Fruit fly (Drosophila melanogaster): ENCODE data around the gene Ice2.

Ice2 gene

DNA sequence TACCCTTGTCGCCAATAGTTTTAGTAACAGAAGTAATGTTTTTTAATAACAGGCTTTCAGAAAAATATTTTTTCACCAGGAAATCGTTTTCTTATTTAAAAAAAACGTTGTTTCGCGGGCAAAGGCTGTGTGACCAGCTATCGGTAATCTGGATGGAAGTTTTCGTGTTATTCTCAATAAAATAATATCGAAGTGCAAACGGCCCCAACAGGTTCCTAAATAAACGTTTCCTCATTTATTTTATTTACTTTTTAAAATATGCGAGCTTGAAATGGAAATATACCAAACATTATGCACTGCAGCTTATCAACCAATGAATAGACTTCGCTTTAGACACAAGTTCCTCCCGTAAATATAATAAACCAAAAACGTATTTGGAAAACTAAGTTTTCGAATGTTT is at the start of gene Ice2:
Ice2 (plus strand) TSS at position 167 of the 400 bp plus-strand sequence.
- TF ChIP-seq CG8478 (optimal IDR thresholded peaks at IDR 0.05) (no peak), CTCF (optimal IDR thresholded peaks at IDR 0.05) (no peak)

DNA sequence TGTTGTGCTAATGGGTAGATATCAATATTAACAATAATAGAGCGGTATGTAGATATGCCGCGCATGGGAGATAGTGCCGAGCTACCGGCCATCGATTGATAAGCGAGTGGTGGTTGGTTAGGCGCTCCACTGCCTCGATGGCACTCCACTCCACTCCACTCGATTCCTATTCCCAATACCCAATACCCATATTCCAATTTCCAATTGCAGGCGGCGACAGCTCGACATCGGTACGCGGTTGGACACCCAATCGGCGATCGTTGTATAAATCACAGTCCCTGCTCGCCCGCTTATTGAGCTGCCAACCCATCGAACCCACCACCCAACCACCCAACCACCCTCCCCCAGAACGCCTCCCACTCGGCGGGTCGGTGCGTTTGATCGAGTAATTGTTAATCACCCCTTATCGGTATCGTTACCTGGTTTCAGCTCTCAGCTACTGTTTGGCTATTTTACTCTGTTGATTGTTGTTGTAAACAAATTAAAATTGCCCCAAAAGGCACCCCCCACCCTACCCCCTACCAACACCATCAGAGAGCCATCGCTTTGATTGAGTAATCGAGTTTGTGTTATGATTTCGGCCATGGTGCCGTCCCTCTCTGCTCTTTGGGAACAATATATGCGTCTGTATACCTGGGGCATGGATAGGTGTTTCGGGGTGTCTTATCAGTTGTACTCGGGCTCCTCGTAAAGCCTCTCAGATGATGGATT is 49.0 kb upstream of the Ice2 start, which contains the start of gene HHEX:
HHEX (minus strand) TSS at position 51 of the 711 bp plus-strand sequence.
- TF ChIP-seq CG8478 (optimal IDR thresholded peaks at IDR 0.05) (no peak), CTCF (optimal IDR thresholded peaks at IDR 0.05) (no peak)

- TF ChIP-seq CTCF (optimal IDR thresholded peaks at IDR 0.05) = no peak
- no peak for TF ChIP-seq CG8478 (optimal IDR thresholded peaks at IDR 0.05)
Measured at dm6 chr3R:21084979-21085378, 45.0 kb upstream of the Ice2 start.

dm6 chr3R:21089416-21089815 is 40.6 kb upstream of the Ice2 start:
- no peak for TF ChIP-seq CG8478 (optimal IDR thresholded peaks at IDR 0.05)
- no peak for TF ChIP-seq CTCF (optimal IDR thresholded peaks at IDR 0.05)

dm6 chr3R:21090230-21091021 is 39.6 kb upstream of the Ice2 start:
- no peak for TF ChIP-seq CG8478 (optimal IDR thresholded peaks at IDR 0.05)
- TF ChIP-seq CTCF (optimal IDR thresholded peaks at IDR 0.05) = no peak

DNA sequence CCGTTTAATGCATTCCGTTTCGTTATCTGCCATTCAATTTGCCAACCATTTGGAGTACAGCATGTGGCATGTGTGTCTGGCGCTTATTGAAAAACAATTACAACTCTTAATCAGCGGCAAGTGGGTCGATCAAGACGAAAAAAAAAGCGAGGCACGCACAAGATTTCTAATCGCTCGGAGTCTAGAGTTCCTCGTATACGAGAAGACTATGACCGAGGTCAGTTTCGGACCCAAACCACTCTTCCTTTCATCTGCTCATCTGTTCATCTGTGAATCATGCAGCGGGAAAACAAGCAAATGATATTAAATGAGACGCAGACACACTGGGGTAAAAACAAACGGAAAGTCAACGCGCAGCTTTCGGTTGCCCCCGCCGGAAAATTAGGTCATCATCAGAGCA is 38.5 kb upstream of the Ice2 start:
- TF ChIP-seq CG8478 (optimal IDR thresholded peaks at IDR 0.05) (no peak), CTCF (optimal IDR thresholded peaks at IDR 0.05) (no peak)

DNA sequence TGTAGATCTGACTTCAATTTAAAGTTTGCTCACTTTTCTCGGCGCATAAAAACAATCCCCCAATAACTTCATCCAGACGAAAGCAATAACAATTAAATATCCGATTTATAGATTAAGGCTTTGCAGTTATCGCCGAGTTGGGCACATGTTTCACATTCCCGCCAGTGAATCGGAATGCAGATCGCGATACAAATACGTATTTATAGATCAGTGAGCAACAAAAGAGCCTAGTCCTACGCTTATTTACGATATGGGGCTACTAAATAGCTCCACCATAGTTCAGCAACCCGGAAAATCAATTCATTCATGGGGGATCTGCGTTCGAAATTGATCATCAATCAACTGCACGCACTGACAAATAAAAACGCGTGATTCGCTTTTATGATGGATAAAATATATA is 38.0 kb upstream of the Ice2 start:
- TF ChIP-seq CTCF (optimal IDR thresholded peaks at IDR 0.05) = no peak
- TF ChIP-seq CG8478 (optimal IDR thresholded peaks at IDR 0.05) = no peak

DNA sequence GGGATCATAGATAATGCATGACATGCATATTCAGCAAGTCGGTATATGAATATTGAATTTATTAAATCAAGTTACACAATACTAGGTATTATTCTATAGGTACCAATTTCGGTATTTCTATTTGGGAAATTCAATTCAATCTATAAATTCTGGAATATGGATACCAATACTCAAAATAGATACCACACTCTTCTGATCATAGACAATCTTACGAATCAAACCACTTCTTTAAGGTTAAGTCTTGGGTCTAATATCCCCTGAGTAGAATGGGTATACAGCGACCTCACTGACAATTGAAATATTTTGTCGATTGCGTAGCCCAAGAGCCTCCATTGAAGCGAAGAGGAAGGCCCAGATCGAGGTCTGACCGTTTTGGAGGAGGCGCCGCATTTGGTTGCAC is 37.2 kb upstream of the Ice2 start:
- no peak for TF ChIP-seq CG8478 (optimal IDR thresholded peaks at IDR 0.05)
- TF ChIP-seq CTCF (optimal IDR thresholded peaks at IDR 0.05) = no peak

- TF ChIP-seq CTCF (optimal IDR thresholded peaks at IDR 0.05) (no peak), CG8478 (optimal IDR thresholded peaks at IDR 0.05) (no peak)
Measured at dm6 chr3R:21094292-21094691, 35.7 kb upstream of the Ice2 start.

DNA sequence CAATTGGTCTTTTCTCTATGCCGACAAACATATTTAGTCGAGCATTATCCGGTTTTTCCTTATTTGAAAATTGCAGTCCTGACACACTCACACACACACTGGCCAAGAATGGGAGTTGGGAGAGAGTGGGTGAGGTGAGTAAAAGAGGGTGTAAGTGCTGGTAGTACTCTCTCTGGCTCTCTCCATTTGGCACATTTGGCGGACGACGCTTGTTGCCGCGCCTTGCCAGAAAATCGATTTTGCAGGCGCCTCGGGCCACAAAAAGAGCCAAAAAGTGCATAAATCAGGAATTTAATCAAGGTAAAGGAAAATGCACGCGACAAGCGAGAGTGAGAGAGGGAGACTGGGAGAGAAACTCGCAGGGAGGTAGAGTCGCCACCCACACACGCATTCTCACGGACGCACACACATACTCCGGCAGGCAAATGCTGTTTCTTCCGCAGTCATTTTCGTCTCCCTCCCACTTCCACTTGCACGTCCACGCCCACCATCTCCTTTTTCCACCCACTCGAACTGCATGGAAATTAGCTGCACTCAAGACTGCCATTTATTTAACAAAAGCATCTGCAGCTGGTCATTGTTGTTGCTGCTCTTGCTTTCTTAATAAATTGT is 33.4 kb upstream of the Ice2 start:
- TF ChIP-seq CTCF (optimal IDR thresholded peaks at IDR 0.05) = no peak
- no peak for TF ChIP-seq CG8478 (optimal IDR thresholded peaks at IDR 0.05)

DNA sequence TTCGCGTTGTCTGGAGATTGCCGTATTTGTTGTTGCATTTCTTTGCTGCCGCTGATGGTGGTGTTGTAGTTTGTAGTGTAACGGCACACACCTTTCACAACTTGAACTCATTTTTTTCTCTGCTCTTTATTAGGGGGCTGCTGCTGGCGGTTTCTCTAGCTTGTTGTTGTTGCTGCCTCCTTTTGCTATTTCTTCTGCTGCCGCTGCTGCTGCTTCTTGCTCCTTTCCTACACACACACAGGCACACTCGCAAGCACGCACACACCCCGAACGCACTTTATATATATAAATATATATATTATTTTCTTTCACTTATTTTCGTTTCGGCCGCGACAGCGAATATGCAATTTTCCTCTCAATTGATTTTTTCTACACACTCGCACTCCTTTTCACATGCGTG is 32.9 kb upstream of the Ice2 start:
- TF ChIP-seq CTCF (optimal IDR thresholded peaks at IDR 0.05) (no peak), CG8478 (optimal IDR thresholded peaks at IDR 0.05) (no peak)

- TF ChIP-seq CTCF (optimal IDR thresholded peaks at IDR 0.05) (peak; percentile 4 to 10), CG8478 (optimal IDR thresholded peaks at IDR 0.05) (no peak)
Measured at dm6 chr3R:21097631-21098117, 32.3 kb upstream of the Ice2 start, which contains the start of gene RhoGAP93B. RhoGAP93B (minus strand) TSS chr3R:21097827.

DNA sequence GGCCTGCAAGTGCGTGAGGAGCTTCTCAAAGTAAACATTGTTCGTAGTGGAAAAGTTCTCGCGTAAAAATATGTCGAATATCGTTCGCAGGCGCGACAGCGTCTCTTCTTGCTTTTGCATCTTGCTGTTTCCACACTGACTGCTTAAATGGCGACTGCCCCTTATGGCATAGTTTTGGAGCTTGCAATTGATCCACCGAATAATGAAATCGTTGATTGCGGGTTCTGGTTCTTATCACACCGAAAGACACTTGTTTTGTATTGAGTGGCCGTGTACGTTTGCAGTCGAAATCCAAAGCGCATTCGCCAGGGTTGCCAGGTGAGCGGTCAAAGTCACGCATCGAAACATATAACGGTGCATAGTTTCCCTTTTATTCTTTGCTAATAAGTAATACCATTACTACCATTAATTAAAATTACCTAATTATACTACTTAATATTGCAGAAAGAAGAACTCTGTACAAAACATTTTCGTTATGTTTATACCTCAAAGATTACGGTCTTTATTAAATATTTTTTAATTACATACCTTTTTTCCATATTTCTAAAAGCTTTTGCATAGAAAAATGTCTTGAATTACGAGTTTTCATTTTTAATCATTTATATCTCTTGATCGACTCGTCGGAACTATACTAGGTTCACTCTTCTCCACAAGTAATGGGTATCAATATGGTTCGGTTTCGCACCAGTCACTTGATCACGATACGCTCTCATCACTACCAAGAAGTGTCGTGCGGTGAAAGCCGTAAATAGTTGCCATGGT is 28.4 kb upstream of the Ice2 start, which contains the start of the genes CG7044 and Tbc1d22:
CG7044 (minus strand) TSS at position 266 of the 762 bp plus-strand sequence.
Tbc1d22 (plus strand) TSS at position 747 of the 762 bp plus-strand sequence.
- TF ChIP-seq CG8478 (optimal IDR thresholded peaks at IDR 0.05) (no peak), CTCF (optimal IDR thresholded peaks at IDR 0.05) (no peak)

DNA sequence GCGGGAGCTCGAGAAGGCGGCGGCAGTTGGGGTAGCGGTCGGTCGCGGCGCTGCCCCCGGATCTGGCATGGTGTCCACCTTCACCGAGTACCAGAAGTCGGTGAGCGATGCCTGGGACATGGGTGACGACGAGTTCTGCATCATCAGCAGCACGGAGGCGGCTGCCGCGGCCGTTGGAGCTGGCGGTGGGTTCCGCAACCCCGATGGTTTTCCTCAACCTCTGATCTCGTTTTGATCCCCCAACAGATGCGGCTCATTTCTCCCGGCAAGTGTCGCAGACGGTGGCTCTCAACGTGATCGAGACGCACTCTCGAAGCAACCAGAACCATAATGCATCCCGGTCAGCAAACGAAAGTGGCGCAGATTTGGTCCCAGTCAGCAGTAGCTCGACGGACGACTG is 27.5 kb upstream of the Ice2 start:
- TF ChIP-seq CG8478 (optimal IDR thresholded peaks at IDR 0.05) (no peak), CTCF (optimal IDR thresholded peaks at IDR 0.05) (no peak)

All from S2 (cell line).